Fruit fly (Drosophila melanogaster): ENCODE data around the gene RpL13.

RpL13 gene

DNA sequence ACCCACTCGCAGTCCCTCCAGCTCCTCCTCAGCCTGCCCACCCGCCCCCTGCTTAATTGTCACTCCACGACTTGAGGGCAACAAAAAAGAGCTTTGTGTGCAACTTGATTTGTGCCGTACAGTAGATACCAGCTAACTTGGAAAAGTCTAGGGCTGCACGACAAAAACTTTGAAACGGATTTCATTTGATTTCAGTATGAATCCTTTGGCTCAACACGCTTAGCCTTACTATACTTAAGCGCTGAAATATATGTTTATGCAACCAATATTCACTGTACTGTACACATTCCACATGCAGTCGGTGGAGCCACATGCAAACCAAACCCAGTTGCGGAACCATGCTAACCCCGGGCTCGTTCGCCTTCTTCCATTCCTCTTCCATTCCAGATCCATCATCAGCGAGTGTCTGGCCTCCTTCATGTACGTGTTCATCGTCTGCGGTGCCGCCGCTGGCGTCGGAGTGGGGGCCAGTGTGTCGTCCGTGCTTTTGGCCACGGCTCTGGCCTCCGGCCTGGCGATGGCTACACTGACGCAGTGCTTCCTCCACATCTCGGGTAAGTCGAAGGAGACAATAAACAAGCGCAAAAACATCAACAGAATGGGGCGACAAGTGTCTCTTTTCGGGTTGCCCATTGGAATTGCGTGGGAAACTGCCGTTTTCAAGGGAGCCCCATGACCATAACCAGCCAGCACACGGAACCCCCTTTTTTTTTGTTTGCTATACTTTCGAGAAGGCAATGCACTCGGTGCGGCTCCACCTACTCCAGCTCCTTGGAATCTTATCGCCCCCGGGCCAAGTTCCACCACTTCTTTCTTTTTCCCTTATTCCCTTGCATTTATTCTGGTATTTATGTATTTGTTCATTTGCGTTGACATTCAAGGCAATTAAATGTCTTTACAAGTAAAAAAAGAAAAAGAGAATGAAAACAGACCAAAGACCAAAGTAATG is 19.6 kb downstream of the RpL13 start:
- TF ChIP-seq toe (GFP tag; optimal IDR thresholded peaks at IDR 0.05) (no peak), Clk (GFP tag; optimal IDR thresholded peaks at IDR 0.05) (no peak), CG12768 (GFP tag; optimal IDR thresholded peaks at IDR 0.05) (no peak), tj (GFP tag; optimal IDR thresholded peaks at IDR 0.05) (peak; percentile 34), CG14711 (tag; optimal IDR thresholded peaks at IDR 0.05) (no peak), CG7101 (tag; optimal IDR thresholded peaks at IDR 0.05) (no peak), CG11617 (GFP tag; optimal IDR thresholded peaks at IDR 0.05) (no peak), kay (GFP tag; ENCODE audit: borderline replicate concordance) (no peak), CG5204 (GFP tag; optimal IDR thresholded peaks at IDR 0.05) (no peak), Crg-1 (GFP tag; optimal IDR thresholded peaks at IDR 0.05) (no peak), CG33017 (tag; optimal IDR thresholded peaks at IDR 0.05) (no peak), CG1620 (GFP tag; optimal IDR thresholded peaks at IDR 0.05) (no peak), cic (GFP tag; optimal IDR thresholded peaks at IDR 0.05) (no peak), Hr96 (GFP tag; optimal IDR thresholded peaks at IDR 0.05) (no peak), ovo (GFP tag; optimal IDR thresholded peaks at IDR 0.05) (no peak), pad (GFP tag; optimal IDR thresholded peaks at IDR 0.05) (peak; percentile 12), bab1 (GFP tag; optimal IDR thresholded peaks at IDR 0.05) (peak; percentile 71)

DNA sequence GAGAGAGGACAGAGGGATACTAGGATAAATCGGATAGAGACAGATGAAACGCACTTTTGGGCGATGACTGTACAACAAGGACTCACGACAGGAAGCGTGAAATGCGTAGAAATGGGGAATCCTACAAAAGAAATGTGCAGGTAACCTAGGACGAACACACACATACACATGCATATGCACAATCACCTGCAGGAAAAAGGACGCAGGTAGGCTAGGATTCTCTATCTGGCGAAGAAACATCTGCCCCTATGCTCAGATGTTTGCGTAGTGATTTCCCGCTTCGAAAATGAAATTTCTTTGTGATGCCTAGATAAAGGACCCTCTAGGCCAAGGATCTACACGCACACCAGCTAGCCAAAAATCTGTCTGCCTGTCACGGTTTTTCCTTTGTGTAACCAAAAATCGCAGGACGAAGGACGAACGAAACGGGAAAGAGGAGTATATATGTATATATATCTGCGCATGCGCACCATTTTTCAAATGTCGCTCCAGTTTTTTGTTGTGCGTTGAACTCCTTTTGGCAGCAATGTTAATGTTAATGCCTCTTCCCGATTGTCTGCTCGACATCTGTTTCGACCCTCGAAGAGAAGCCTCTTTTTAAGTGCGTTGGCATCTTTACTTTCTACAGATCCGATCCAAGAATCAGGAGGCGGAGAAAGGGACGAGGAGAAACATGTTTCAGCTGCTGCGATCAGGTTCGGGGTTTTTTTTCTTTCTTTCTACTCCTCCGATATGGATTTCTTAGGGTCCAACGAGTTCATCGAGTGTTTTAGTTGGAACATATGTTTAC is 21.3 kb downstream of the RpL13 start:
- no peak for TF ChIP-seq ovo (GFP tag; optimal IDR thresholded peaks at IDR 0.05)
- no peak for TF ChIP-seq CG7101 (tag; optimal IDR thresholded peaks at IDR 0.05)
- TF ChIP-seq bab1 (GFP tag; optimal IDR thresholded peaks at IDR 0.05): no peak
- TF ChIP-seq CG11617 (GFP tag; optimal IDR thresholded peaks at IDR 0.05): no peak
- TF ChIP-seq CG5204 (GFP tag; optimal IDR thresholded peaks at IDR 0.05): no peak
- no peak for TF ChIP-seq Hr96 (GFP tag; optimal IDR thresholded peaks at IDR 0.05)
- no peak for TF ChIP-seq Mnt (GFP tag; optimal IDR thresholded peaks at IDR 0.05)
- TF ChIP-seq pad (GFP tag; optimal IDR thresholded peaks at IDR 0.05): no peak
- no peak for TF ChIP-seq toe (GFP tag; optimal IDR thresholded peaks at IDR 0.05)
- TF ChIP-seq Clk (GFP tag; optimal IDR thresholded peaks at IDR 0.05): no peak
- TF ChIP-seq CG12768 (GFP tag; optimal IDR thresholded peaks at IDR 0.05): no peak
- no peak for TF ChIP-seq kay (GFP tag; ENCODE audit: borderline replicate concordance)
- no peak for TF ChIP-seq cic (GFP tag; optimal IDR thresholded peaks at IDR 0.05)
- no peak for TF ChIP-seq CG14711 (tag; optimal IDR thresholded peaks at IDR 0.05)
- no peak for TF ChIP-seq CG7045 (GFP tag; optimal IDR thresholded peaks at IDR 0.05)
- no peak for TF ChIP-seq cnc (optimal IDR thresholded peaks at IDR 0.05)
- TF ChIP-seq CG33017 (tag; optimal IDR thresholded peaks at IDR 0.05): no peak
- no peak for TF ChIP-seq tj (GFP tag; optimal IDR thresholded peaks at IDR 0.05)
- TF ChIP-seq CG1620 (GFP tag; optimal IDR thresholded peaks at IDR 0.05): no peak

DNA sequence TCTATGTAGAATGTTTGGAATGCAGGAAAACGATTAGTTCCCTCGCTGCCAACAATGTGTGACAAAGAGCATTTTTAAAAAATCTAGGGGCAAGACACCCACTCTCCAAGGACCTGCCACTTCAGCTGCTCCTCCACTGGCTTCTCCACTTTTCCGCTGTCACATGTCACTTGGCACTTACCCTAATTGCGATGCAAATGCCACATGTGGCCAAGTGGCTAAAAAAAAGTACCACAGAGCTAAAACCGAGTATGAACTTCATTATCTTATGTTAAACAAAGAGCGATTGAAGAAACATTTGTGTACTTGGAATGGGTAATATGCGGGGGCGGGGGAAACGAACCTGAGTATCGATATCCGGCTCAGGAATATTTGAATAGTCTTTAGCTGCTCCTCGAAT is 22.2 kb downstream of the RpL13 start:
- TF ChIP-seq bab1 (GFP tag; optimal IDR thresholded peaks at IDR 0.05) (no peak), ovo (GFP tag; optimal IDR thresholded peaks at IDR 0.05) (no peak), CG1620 (GFP tag; optimal IDR thresholded peaks at IDR 0.05) (no peak), cic (GFP tag; optimal IDR thresholded peaks at IDR 0.05) (no peak), Mnt (GFP tag; optimal IDR thresholded peaks at IDR 0.05) (no peak), CG7101 (tag; optimal IDR thresholded peaks at IDR 0.05) (no peak), pad (GFP tag; optimal IDR thresholded peaks at IDR 0.05) (no peak), toe (GFP tag; optimal IDR thresholded peaks at IDR 0.05) (no peak), CG14711 (tag; optimal IDR thresholded peaks at IDR 0.05) (no peak), CG33017 (tag; optimal IDR thresholded peaks at IDR 0.05) (no peak), CG12768 (GFP tag; optimal IDR thresholded peaks at IDR 0.05) (no peak), CG7045 (GFP tag; optimal IDR thresholded peaks at IDR 0.05) (no peak), cnc (optimal IDR thresholded peaks at IDR 0.05) (no peak), kay (GFP tag; ENCODE audit: borderline replicate concordance) (no peak), CG5204 (GFP tag; optimal IDR thresholded peaks at IDR 0.05) (no peak), Clk (GFP tag; optimal IDR thresholded peaks at IDR 0.05) (no peak), Crg-1 (GFP tag; optimal IDR thresholded peaks at IDR 0.05) (no peak), Hr96 (GFP tag; optimal IDR thresholded peaks at IDR 0.05) (no peak), tj (GFP tag; optimal IDR thresholded peaks at IDR 0.05) (no peak)

DNA sequence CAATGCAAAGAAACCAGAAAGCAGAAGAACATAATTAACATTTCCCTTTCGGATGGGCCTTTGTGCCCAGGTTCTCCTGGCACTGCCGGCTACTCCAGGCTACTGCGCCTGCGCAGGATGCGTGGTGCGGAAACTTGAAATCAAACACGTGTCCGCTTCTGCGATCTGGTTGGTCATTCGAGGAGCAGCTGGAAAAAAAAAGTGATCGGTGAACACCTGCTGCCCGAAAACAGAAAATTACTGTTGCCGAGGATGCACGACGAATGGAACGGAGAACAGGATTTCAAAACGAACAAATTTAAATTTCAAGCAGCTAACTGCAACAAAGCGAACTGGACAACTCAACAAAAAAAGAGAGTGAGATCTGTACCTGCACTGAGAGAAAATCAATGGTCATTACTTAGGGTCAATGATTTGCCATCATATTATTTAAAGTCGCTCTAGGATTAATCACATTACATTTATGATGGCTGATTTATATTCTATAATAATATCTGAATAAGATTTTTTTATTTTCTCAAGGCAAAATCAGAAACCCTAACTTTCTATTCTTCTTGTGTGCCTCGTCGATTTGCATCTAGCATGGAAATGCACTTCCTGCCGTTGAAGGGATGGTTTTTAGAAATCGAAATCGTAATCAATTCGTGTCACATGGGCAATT is 22.9 kb downstream of the RpL13 start:
- no peak for TF ChIP-seq CG7101 (tag; optimal IDR thresholded peaks at IDR 0.05)
- TF ChIP-seq ovo (GFP tag; optimal IDR thresholded peaks at IDR 0.05): no peak
- no peak for TF ChIP-seq CG11617 (GFP tag; optimal IDR thresholded peaks at IDR 0.05)
- no peak for TF ChIP-seq Clk (GFP tag; optimal IDR thresholded peaks at IDR 0.05)
- TF ChIP-seq CG5204 (GFP tag; optimal IDR thresholded peaks at IDR 0.05): no peak
- TF ChIP-seq CG7045 (GFP tag; optimal IDR thresholded peaks at IDR 0.05): no peak
- no peak for TF ChIP-seq kay (GFP tag; ENCODE audit: borderline replicate concordance)
- TF ChIP-seq pad (GFP tag; optimal IDR thresholded peaks at IDR 0.05): no peak
- no peak for TF ChIP-seq tj (GFP tag; optimal IDR thresholded peaks at IDR 0.05)
- TF ChIP-seq CG33017 (tag; optimal IDR thresholded peaks at IDR 0.05): no peak
- TF ChIP-seq Hr96 (GFP tag; optimal IDR thresholded peaks at IDR 0.05): no peak
- no peak for TF ChIP-seq Crg-1 (GFP tag; optimal IDR thresholded peaks at IDR 0.05)
- no peak for TF ChIP-seq cic (GFP tag; optimal IDR thresholded peaks at IDR 0.05)
- TF ChIP-seq bab1 (GFP tag; optimal IDR thresholded peaks at IDR 0.05): no peak

DNA sequence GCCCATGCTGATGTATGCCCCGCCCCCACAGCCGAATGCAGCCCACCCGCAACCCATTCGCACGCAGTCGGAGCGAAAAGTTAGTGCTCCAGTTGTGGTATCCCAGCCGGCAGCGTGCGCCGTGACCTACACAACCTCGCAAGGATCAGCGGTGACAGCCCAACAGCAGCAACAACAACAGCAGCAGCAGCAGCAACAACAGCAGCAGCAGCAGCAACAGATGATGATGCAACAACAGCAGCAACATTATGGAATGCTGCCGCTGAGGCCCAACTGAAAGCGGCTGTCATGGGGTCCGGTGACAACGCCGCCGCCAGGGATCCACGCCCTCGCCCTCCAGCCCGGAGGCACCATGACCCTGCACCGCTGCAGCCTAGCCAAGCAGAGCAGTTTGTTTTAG is 27.3 kb downstream of the RpL13 start:
- TF ChIP-seq cic (GFP tag; optimal IDR thresholded peaks at IDR 0.05) (no peak), CG7101 (tag; optimal IDR thresholded peaks at IDR 0.05) (no peak), cnc (optimal IDR thresholded peaks at IDR 0.05) (no peak), Hr96 (GFP tag; optimal IDR thresholded peaks at IDR 0.05) (no peak), toe (GFP tag; optimal IDR thresholded peaks at IDR 0.05) (no peak), CG12768 (GFP tag; optimal IDR thresholded peaks at IDR 0.05) (no peak), bab1 (GFP tag; optimal IDR thresholded peaks at IDR 0.05) (no peak), Mnt (GFP tag; optimal IDR thresholded peaks at IDR 0.05) (no peak), ovo (GFP tag; optimal IDR thresholded peaks at IDR 0.05) (no peak), CG1620 (GFP tag; optimal IDR thresholded peaks at IDR 0.05) (no peak), Crg-1 (GFP tag; optimal IDR thresholded peaks at IDR 0.05) (no peak), kay (GFP tag; ENCODE audit: borderline replicate concordance) (no peak), pad (GFP tag; optimal IDR thresholded peaks at IDR 0.05) (no peak), CG33017 (tag; optimal IDR thresholded peaks at IDR 0.05) (no peak), Clk (GFP tag; optimal IDR thresholded peaks at IDR 0.05) (no peak), tj (GFP tag; optimal IDR thresholded peaks at IDR 0.05) (no peak), CG14711 (tag; optimal IDR thresholded peaks at IDR 0.05) (no peak)

All from whole organism, adult.